Fruit fly (Drosophila melanogaster) whole organism, pupa: ENCODE data around the gene Ufd4.

Experiments used
- CG10348 ChIP-seq: fragments of 200-800 bp; sonication (Bioruptor generic); IDR thresholded peaks from 2 replicates; pipeline ENCODE4 v1.3.6; 2022; ENCODE audit warnings: missing biosample characterization, missing genetic modification characterization
- CG12605 ChIP-seq: fragments of 200-800 bp; sonication (Bioruptor generic); IDR thresholded peaks from 2 replicates; pipeline ENCODE4 v1.3.6; 2022; ENCODE audit warnings: missing biosample characterization, missing genetic modification characterization
- CG13204 ChIP-seq: fragments of 200-800 bp; sonication (Bioruptor generic); optimal IDR thresholded peaks from 2 replicates; lab custom pipeline; 2018; ENCODE audit warnings: missing biosample characterization, mild to moderate bottlenecking, missing genetic modification characterization, moderate library complexity
- CG14655 ChIP-seq: fragments of 200-800 bp; sonication (Bioruptor generic); optimal IDR thresholded peaks from 3 replicates; lab custom pipeline; 2017; ENCODE audit warnings: mild to moderate bottlenecking, missing biosample characterization, missing genetic modification reagents, missing genetic modification characterization
- CG15710 ChIP-seq: fragments of 200-800 bp; sonication (Bioruptor generic); optimal IDR thresholded peaks from 2 replicates; lab custom pipeline; 2018; ENCODE audit warnings: missing biosample characterization, mild to moderate bottlenecking, missing genetic modification characterization, moderate library complexity
- CG17806 ChIP-seq: fragments of 200-800 bp; sonication (Bioruptor generic); optimal IDR thresholded peaks from 2 replicates; lab custom pipeline; 2018; ENCODE audit warnings: missing biosample characterization, mild to moderate bottlenecking, missing genetic modification characterization, moderate library complexity
- CG32121 ChIP-seq: fragments of 200-800 bp; sonication (Bioruptor generic); IDR thresholded peaks from 2 replicates; pipeline ENCODE4 v1.3.6; 2022; ENCODE audit warnings: missing biosample characterization, missing genetic modification characterization
- CG34367 ChIP-seq: fragments of 200-800 bp; sonication (Bioruptor generic); optimal IDR thresholded peaks from 2 replicates; lab custom pipeline; 2018; ENCODE audit warnings: missing biosample characterization, mild to moderate bottlenecking, missing genetic modification characterization
- CG4496 ChIP-seq: fragments of 200-800 bp; sonication (Bioruptor generic); IDR thresholded peaks from 3 replicates; pipeline ENCODE4 v1.3.6; 2022; ENCODE audit warnings: missing biosample characterization, missing genetic modification characterization
- CG8159 ChIP-seq: fragments of 200-800 bp; sonication (Bioruptor generic); optimal IDR thresholded peaks from 3 replicates; lab custom pipeline; 2018; ENCODE audit warnings: missing biosample characterization, mild to moderate bottlenecking, missing genetic modification characterization, moderate library complexity
- CG8301 ChIP-seq: fragments of 200-800 bp; sonication (Bioruptor generic); optimal IDR thresholded peaks from 2 replicates; lab custom pipeline; 2018; ENCODE audit warnings: missing biosample characterization, mild to moderate bottlenecking, missing genetic modification characterization
- CG9948 ChIP-seq: fragments of 200-800 bp; sonication (Bioruptor generic); optimal IDR thresholded peaks from 2 replicates; lab custom pipeline; 2018; ENCODE audit warnings: missing biosample characterization, mild to moderate bottlenecking, missing genetic modification characterization, moderate library complexity
- D1 ChIP-seq: fragments of 200-800 bp; sonication (Bioruptor generic); optimal IDR thresholded peaks from 2 replicates; lab custom pipeline; 2018; ENCODE audit warnings: missing biosample characterization, mild to moderate bottlenecking, missing genetic modification characterization, moderate library complexity
- EcR ChIP-seq: fragments of 200-800 bp; sonication (Bioruptor generic); optimal IDR thresholded peaks from 3 replicates; lab custom pipeline; 2019; ENCODE audit warnings: missing biosample characterization, missing genetic modification characterization, mild to moderate bottlenecking, moderate library complexity, missing genetic modification reagents
- Ets98B ChIP-seq: fragments of 200-800 bp; sonication (Bioruptor generic); IDR thresholded peaks from 2 replicates; pipeline ENCODE4 v1.3.6; 2022; ENCODE audit warnings: missing biosample characterization, missing genetic modification characterization
- Pif1A ChIP-seq: fragments of 200-800 bp; sonication (Bioruptor generic); optimal IDR thresholded peaks from 3 replicates; lab custom pipeline; 2016; ENCODE audit warnings: missing biosample characterization, missing genetic modification characterization
- Pif1B ChIP-seq: fragments of 200-800 bp; sonication (Bioruptor generic); optimal IDR thresholded peaks from 3 replicates; lab custom pipeline; 2016; ENCODE audit warnings: missing biosample characterization, missing genetic modification characterization
- Snoo ChIP-seq: fragments of 200-800 bp; sonication (Bioruptor generic); optimal IDR thresholded peaks from 3 replicates; lab custom pipeline; 2017; ENCODE audit warnings: missing biosample characterization, mild to moderate bottlenecking, missing genetic modification characterization, inconsistent platforms
- fd96Ca ChIP-seq: fragments of 200-800 bp; sonication (Bioruptor generic); IDR thresholded peaks from 3 replicates; pipeline ENCODE4 v1.3.6; 2022; ENCODE audit warnings: missing biosample characterization, missing genetic modification characterization
- gl ChIP-seq: fragments of 200-800 bp; sonication (Bioruptor generic); optimal IDR thresholded peaks from 2 replicates; lab custom pipeline; 2018; ENCODE audit warnings: missing biosample characterization, mild to moderate bottlenecking, missing genetic modification characterization
- rn ChIP-seq: fragments of 200-800 bp; sonication (Bioruptor generic); IDR thresholded peaks from 2 replicates; pipeline ENCODE4 v1.3.6; 2022; ENCODE audit warnings: missing biosample characterization, missing genetic modification characterization

The Ufd4 gene

DNA sequence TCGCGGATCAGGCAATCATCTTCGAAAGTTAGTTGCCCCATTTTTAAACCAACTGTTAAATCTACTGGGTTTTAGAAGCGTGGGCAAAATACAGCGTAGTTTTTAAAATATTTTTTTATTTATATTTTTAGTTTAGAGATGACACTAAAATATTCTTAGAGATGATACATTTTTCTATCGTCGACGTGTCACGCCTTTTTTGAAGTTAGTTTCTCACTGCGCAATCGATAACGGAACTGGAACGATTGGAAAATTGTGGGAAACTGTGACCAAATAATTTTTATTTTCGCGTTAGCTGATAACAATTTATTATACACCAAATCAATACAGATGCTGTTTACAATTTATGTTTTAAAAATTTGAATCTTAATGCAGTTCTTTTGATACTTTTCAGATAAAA, 13.5 kb downstream of the Ufd4 start, which contains the start of gene Utx:
Gene Utx, minus strand, starts transcription at position 154 of the 400 bp plus-strand sequence.
- TF ChIP-seq CG12605 (GFP tag; lab: Robert Waterston, UW) (no peak), CG14655 (GFP tag; lab: Kevin White, UChicago) (no peak), CG15710 (tag; lab: Kevin White, UChicago) (no peak), Ets98B (GFP tag; lab: Robert Waterston, UW) (no peak), CG8159 (tag; lab: Kevin White, UChicago) (no peak), Pif1A (GFP tag; lab: Kevin White, UChicago) (no peak), CG9948 (no peak), EcR (no peak), D1 (tag; lab: Kevin White, UChicago) (no peak), gl (no peak), CG13204 (GFP tag; lab: Kevin White, UChicago) (no peak), Snoo (tag; lab: Kevin White, UChicago) (no peak)

- TF ChIP-seq CG9948: no peak
- no peak for TF ChIP-seq CG12605 (GFP tag; lab: Robert Waterston, UW)
- TF ChIP-seq Ets98B (GFP tag; lab: Robert Waterston, UW): no peak
- TF ChIP-seq CG13204 (GFP tag; lab: Kevin White, UChicago): no peak
- no peak for TF ChIP-seq CG4496 (GFP tag; lab: Robert Waterston, UW)
Observed at dm6 chr2L:10277362-10277761, 14.8 kb downstream of the Ufd4 start.

dm6 chr2L:10276846-10277245, 15.3 kb downstream of the Ufd4 start:
- TF ChIP-seq Pif1B (GFP tag; lab: Kevin White, UChicago) (peak; percentile 46), Snoo (tag; lab: Kevin White, UChicago) (no peak), CG13204 (GFP tag; lab: Kevin White, UChicago) (no peak), CG9948 (no peak), EcR (no peak), CG8159 (tag; lab: Kevin White, UChicago) (no peak), CG15710 (tag; lab: Kevin White, UChicago) (no peak), CG8301 (tag; lab: Kevin White, UChicago) (no peak), Ets98B (GFP tag; lab: Robert Waterston, UW) (no peak; the same call in 1 of the 2 replicates), CG14655 (GFP tag; lab: Kevin White, UChicago) (no peak), CG34367 (tag; lab: Kevin White, UChicago) (no peak), CG4496 (GFP tag; lab: Robert Waterston, UW) (peak; percentile 74), CG17806 (tag; lab: Kevin White, UChicago) (peak; percentile 32), CG12605 (GFP tag; lab: Robert Waterston, UW) (peak; percentile 19; the same call in 1 of the 2 replicates), fd96Ca (GFP tag; lab: Robert Waterston, UW) (no peak), CG32121 (GFP tag; lab: Robert Waterston, UW) (peak; percentile 27), rn (GFP tag; lab: Robert Waterston, UW) (peak; percentile 47; the same call in 1 of the 2 replicates), gl (peak; percentile 5), D1 (tag; lab: Kevin White, UChicago) (no peak), CG10348 (no peak), Pif1A (GFP tag; lab: Kevin White, UChicago) (peak; percentile 74)

DNA sequence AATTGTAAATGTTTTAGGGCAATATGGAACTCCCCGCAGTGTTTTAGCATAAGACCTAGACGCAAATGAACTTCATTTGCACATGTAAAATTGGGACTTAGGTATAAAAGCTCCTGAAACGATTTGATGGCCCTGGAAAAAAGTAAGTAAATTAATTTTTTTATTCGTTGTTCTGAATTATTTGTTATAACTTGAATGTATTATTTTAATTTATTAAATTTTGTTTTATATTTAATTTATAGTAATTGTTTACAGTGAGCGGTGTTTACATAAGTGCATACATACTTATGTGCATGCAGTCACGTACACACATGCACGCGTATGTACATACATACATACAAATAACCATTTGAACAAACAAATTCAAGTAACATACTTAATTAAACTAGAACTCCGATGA, 15.7 kb downstream of the Ufd4 start:
- TF ChIP-seq CG15710 (tag; lab: Kevin White, UChicago): peak; percentile 37
- no peak for TF ChIP-seq CG13204 (GFP tag; lab: Kevin White, UChicago)
- no peak for TF ChIP-seq CG9948
- TF ChIP-seq CG32121 (GFP tag; lab: Robert Waterston, UW): peak; percentile 64
- peak; percentile 75 for TF ChIP-seq CG17806 (tag; lab: Kevin White, UChicago)
- TF ChIP-seq fd96Ca (GFP tag; lab: Robert Waterston, UW): no peak
- peak; percentile 64 for TF ChIP-seq CG12605 (GFP tag; lab: Robert Waterston, UW)
- no peak for TF ChIP-seq rn (GFP tag; lab: Robert Waterston, UW)
- TF ChIP-seq Snoo (tag; lab: Kevin White, UChicago): peak; percentile 45
- TF ChIP-seq CG14655 (GFP tag; lab: Kevin White, UChicago): no peak
- no peak for TF ChIP-seq Pif1A (GFP tag; lab: Kevin White, UChicago)
- no peak for TF ChIP-seq EcR
- TF ChIP-seq D1 (tag; lab: Kevin White, UChicago): no peak
- no peak for TF ChIP-seq gl
- peak; percentile 67; the same call in 2 of the 3 replicates for TF ChIP-seq CG4496 (GFP tag; lab: Robert Waterston, UW)

dm6 chr2L:10272224-10272623, 19.9 kb downstream of the Ufd4 start, which contains the start of gene trk:
Gene trk (minus strand): TSS chr2L:10272324.
- TF ChIP-seq CG13204 (GFP tag; lab: Kevin White, UChicago) (no peak), CG10348 (no peak), CG4496 (GFP tag; lab: Robert Waterston, UW) (no peak), CG8159 (tag; lab: Kevin White, UChicago) (no peak), CG15710 (tag; lab: Kevin White, UChicago) (no peak), CG14655 (GFP tag; lab: Kevin White, UChicago) (no peak), Ets98B (GFP tag; lab: Robert Waterston, UW) (no peak), Pif1A (GFP tag; lab: Kevin White, UChicago) (no peak), Snoo (tag; lab: Kevin White, UChicago) (no peak), EcR (no peak), CG32121 (GFP tag; lab: Robert Waterston, UW) (no peak), Pif1B (GFP tag; lab: Kevin White, UChicago) (no peak), CG34367 (tag; lab: Kevin White, UChicago) (no peak), D1 (tag; lab: Kevin White, UChicago) (no peak)

dm6 chr2L:10269854-10270253, 22.3 kb downstream of the Ufd4 start, which contains the start of gene Mulk:
Gene Mulk (plus strand): TSS chr2L:10270051.
- TF ChIP-seq EcR: no peak
